ENCODE assay signal across 1 fruit fly cellular context in genomic region chr3L:12040313-12040924, dm6.
TF ChIP-seq lines count a peak whose summit lies in the region.

No protein-coding gene starts in this region.

TF ChIP-seq in whole organism, embryonic, 481 proteins besides CTCF, POLR2A, EP300 and RAD21 (continued from another document):
- TF ChIP-seq her (GFP tag; optimal IDR thresholded peaks at IDR 0.05; lab: Kevin White, UChicago) (no peak), CG6175 (GFP tag; IDR thresholded peaks at IDR 0.05; lab: Robert Waterston, UW) (no peak), CG33213 (GFP tag; optimal IDR thresholded peaks at IDR 0.05; lab: Kevin White, UChicago) (no peak)
